Fruit fly (Drosophila melanogaster) whole organism, embryonic: ENCODE results near the gene Vps26.
A peak's percentile ranks its signal among the peaks of the same experiment; 100 is the strongest.

Experiments used
- Awh ChIP-seq: fragments of 200-800 bp; sonication (Bioruptor generic); IDR thresholded peaks from 2 replicates; pipeline ENCODE4, ENCODE4 v1.3.6; 2022; ENCODE audit warnings: missing biosample characterization, missing genetic modification characterization
- CG1024 ChIP-seq: fragments of 200-800 bp; sonication (Bioruptor generic); IDR thresholded peaks from 2 replicates; pipeline ENCODE4 v1.3.6; 2022; ENCODE audit warnings: missing biosample characterization, missing genetic modification characterization
- CG10979 ChIP-seq: fragments of 200-800 bp; sonication (Bioruptor generic); optimal IDR thresholded peaks from 2 replicates; lab custom pipeline; 2018; ENCODE audit warnings: missing biosample characterization, mild to moderate bottlenecking, missing genetic modification characterization, moderate library complexity
- CG11247 ChIP-seq: fragments of 200-800 bp; sonication (Bioruptor generic); IDR thresholded peaks from 2 replicates; pipeline ENCODE4 v1.3.6; 2022; ENCODE audit warnings: missing biosample characterization, missing genetic modification characterization
- CG12659 ChIP-seq: fragments of 200-800 bp; sonication (Bioruptor generic); optimal IDR thresholded peaks from 3 replicates; lab custom pipeline; 2017; ENCODE audit warnings: mild to moderate bottlenecking, missing biosample characterization, missing genetic modification reagents, missing genetic modification characterization
- CG14014 ChIP-seq: fragments of 200-800 bp; sonication (Bioruptor generic); IDR thresholded peaks from 2 replicates; pipeline ENCODE4 v1.3.6; 2022; ENCODE audit warnings: missing biosample characterization, missing genetic modification characterization
- CG15696 ChIP-seq: fragments of 200-800 bp; sonication (Bioruptor generic); optimal IDR thresholded peaks from 2 replicates; lab custom pipeline; 2019; ENCODE audit warnings: missing biosample characterization, mild to moderate bottlenecking, missing genetic modification characterization, moderate library complexity
- CG18764 ChIP-seq: fragments of 200-800 bp; sonication (Bioruptor generic); optimal IDR thresholded peaks from 3 replicates; lab custom pipeline; 2016; ENCODE audit warnings: missing biosample characterization, missing genetic modification characterization
- CG2678 ChIP-seq: fragments of 200-800 bp; sonication (Bioruptor generic); optimal IDR thresholded peaks from 3 replicates; lab custom pipeline; 2019; ENCODE audit warnings: missing biosample characterization, mild to moderate bottlenecking, missing genetic modification characterization, moderate library complexity
- CG30020 ChIP-seq: fragments of 200-800 bp; optimal IDR thresholded peaks from 2 replicates; lab custom pipeline; 2019; ENCODE audit warnings: missing biosample characterization, mild to moderate bottlenecking, missing genetic modification characterization, moderate library complexity
- CG31224 ChIP-seq: fragments of 200-800 bp; sonication (Bioruptor generic); IDR thresholded peaks from 2 replicates; pipeline ENCODE4 v1.3.6; 2022; ENCODE audit warnings: missing biosample characterization, missing genetic modification characterization
- CG31388 ChIP-seq: fragments of 200-800 bp; sonication (Bioruptor generic); optimal IDR thresholded peaks from 2 replicates; lab custom pipeline; 2016; ENCODE audit warnings: missing biosample characterization, missing genetic modification characterization
- CG33213 ChIP-seq: fragments of 200-800 bp; sonication (Bioruptor generic); optimal IDR thresholded peaks from 3 replicates; lab custom pipeline; 2016; ENCODE audit warnings: missing biosample characterization, missing genetic modification characterization
- CG3726 ChIP-seq: fragments of 200-800 bp; sonication (Bioruptor generic); IDR thresholded peaks from 3 replicates; pipeline ENCODE4, ENCODE4 v1.3.6; 2022; ENCODE audit warnings: missing biosample characterization, missing genetic modification characterization
- CG4820 ChIP-seq: fragments of 200-800 bp; sonication (Bioruptor generic); optimal IDR thresholded peaks from 3 replicates; lab custom pipeline; 2016; ENCODE audit warnings: missing biosample characterization, missing genetic modification characterization
- CG4854 ChIP-seq: fragments of 200-800 bp; sonication (Bioruptor generic); optimal IDR thresholded peaks from 2 replicates; lab custom pipeline; 2016; ENCODE audit warnings: missing biosample characterization, missing genetic modification characterization, inconsistent platforms
- CTCF ChIP-seq: fragments of 200-800 bp; sonication (Bioruptor generic); optimal IDR thresholded peaks from 2 replicates; lab custom pipeline; 2017; ENCODE audit warnings: missing biosample characterization, mild to moderate bottlenecking, missing genetic modification characterization, moderate library complexity
- Drgx ChIP-seq: fragments of 200-800 bp; sonication (Bioruptor generic); IDR thresholded peaks from 2 replicates; pipeline ENCODE4 v1.3.6; 2022; ENCODE audit warnings: missing biosample characterization, missing genetic modification characterization
- Fer1 ChIP-seq: fragments of 200-800 bp; sonication (Bioruptor generic); optimal IDR thresholded peaks from 2 replicates; lab custom pipeline; 2017; ENCODE audit warnings: missing biosample characterization, mild to moderate bottlenecking, missing genetic modification characterization
- Fer2 ChIP-seq: fragments of 200-800 bp; sonication (Bioruptor generic); optimal IDR thresholded peaks from 2 replicates; lab custom pipeline; 2018; ENCODE audit warnings: missing biosample characterization, mild to moderate bottlenecking, missing genetic modification characterization, moderate library complexity
- Fer3 ChIP-seq: fragments of 200-800 bp; sonication (Bioruptor generic); optimal IDR thresholded peaks from 2 replicates; lab custom pipeline; 2018; ENCODE audit warnings: missing biosample characterization, mild to moderate bottlenecking, missing genetic modification characterization, moderate library complexity
- HLH54F ChIP-seq: fragments of 200-800 bp; sonication (Bioruptor generic); optimal IDR thresholded peaks from 3 replicates; lab custom pipeline; 2016; ENCODE audit warnings: missing biosample characterization, missing genetic modification characterization
- Hr3 ChIP-seq: fragments of 200-800 bp; sonication (Bioruptor generic); optimal IDR thresholded peaks from 3 replicates; lab custom pipeline; 2016; ENCODE audit warnings: missing biosample characterization, missing genetic modification characterization
- Lpt ChIP-seq: fragments of >200 bp; optimal IDR thresholded peaks from 2 replicates; lab custom pipeline; 2018; ENCODE audit warnings: missing biosample characterization, missing genetic modification characterization
- Med ChIP-seq: fragments of 200-800 bp; sonication (Bioruptor generic); peaks from one replicate; lab custom pipeline; 2016; ENCODE audit warnings: missing biosample characterization, missing genetic modification characterization, mild to moderate bottlenecking, inconsistent platforms, moderate library complexity
- NfI ChIP-seq: fragments of 200-800 bp; sonication (Bioruptor generic); optimal IDR thresholded peaks from 3 replicates; lab custom pipeline; 2018; ENCODE audit warnings: missing biosample characterization, mild to moderate bottlenecking, missing genetic modification characterization, moderate library complexity
- Pdp1 ChIP-seq, 2 experiments: fragments of 200-800 bp; sonication (Bioruptor generic); optimal IDR thresholded peaks; 3 replicates each; lab custom pipeline; 2016; ENCODE audit warnings: missing biosample characterization in 2 of 2, missing genetic modification characterization in 2 of 2, mild to moderate bottlenecking in 1 of 2, moderate library complexity in 1 of 2
- Side ChIP-seq: fragments of 200-800 bp; sonication (Bioruptor generic); optimal IDR thresholded peaks from 2 replicates; lab custom pipeline; 2016; ENCODE audit warnings: missing biosample characterization, missing genetic modification characterization
- Vsx1 ChIP-seq: fragments of 200-800 bp; sonication (Bioruptor generic); optimal IDR thresholded peaks from 2 replicates; lab custom pipeline; 2017; ENCODE audit warnings: missing biosample characterization, mild to moderate bottlenecking, missing genetic modification characterization, missing genetic modification reagents
- chinmo ChIP-seq: fragments of 200-800 bp; sonication (Bioruptor generic); IDR thresholded peaks from 4 replicates; pipeline ENCODE4 v1.3.6; 2022; ENCODE audit warnings: missing biosample characterization, missing genetic modification characterization; ENCODE audit not compliant: partially characterized antibody
- corto ChIP-seq: fragments of 200-800 bp; sonication (Bioruptor generic); optimal IDR thresholded peaks from 2 replicates; lab custom pipeline; 2016; ENCODE audit warnings: missing biosample characterization, mild to moderate bottlenecking, missing genetic modification characterization, moderate library complexity
- crol ChIP-seq: fragments of 200-800 bp; sonication (Bioruptor generic); IDR thresholded peaks from 2 replicates; pipeline ENCODE4 v1.3.6; 2022; ENCODE audit warnings: missing biosample characterization, missing genetic modification characterization
- danr ChIP-seq: fragments of 200-800 bp; sonication (Bioruptor generic); IDR thresholded peaks from 2 replicates; pipeline ENCODE4 v1.3.6; 2022; ENCODE audit warnings: missing biosample characterization, missing genetic modification characterization
- disco-r ChIP-seq: fragments of 200-800 bp; sonication (Bioruptor generic); optimal IDR thresholded peaks from 2 replicates; lab custom pipeline; 2016; ENCODE audit warnings: missing biosample characterization, missing genetic modification characterization
- fd3F ChIP-seq: fragments of 200-800 bp; sonication (Bioruptor generic); optimal IDR thresholded peaks from 2 replicates; lab custom pipeline; 2018; ENCODE audit warnings: missing biosample characterization, mild to moderate bottlenecking, missing genetic modification characterization, moderate library complexity
- fru ChIP-seq: fragments of >200 bp; optimal IDR thresholded peaks from 2 replicates; lab custom pipeline; 2017
- gcm ChIP-seq: fragments of 200-800 bp; sonication (Bioruptor generic); optimal IDR thresholded peaks from 2 replicates; lab custom pipeline; 2019; ENCODE audit warnings: missing biosample characterization, mild to moderate bottlenecking, missing genetic modification characterization, moderate library complexity
- gem ChIP-seq: fragments of 200-800 bp; sonication (Bioruptor generic); optimal IDR thresholded peaks from 2 replicates; lab custom pipeline; 2019; ENCODE audit warnings: missing biosample characterization, mild to moderate bottlenecking, missing genetic modification characterization, moderate library complexity
- grau ChIP-seq: fragments of 200-800 bp; optimal IDR thresholded peaks from 3 replicates; lab custom pipeline; 2019; ENCODE audit warnings: missing biosample characterization, mild to moderate bottlenecking, missing genetic modification characterization, moderate library complexity
- grn ChIP-seq: fragments of 200-800 bp; sonication (Bioruptor generic); optimal IDR thresholded peaks from 3 replicates; lab custom pipeline; 2017; ENCODE audit warnings: missing biosample characterization, missing genetic modification characterization
- inv ChIP-seq: fragments of 200-800 bp; sonication (Bioruptor generic); IDR thresholded peaks from 2 replicates; pipeline ENCODE4 v1.3.6; 2022; ENCODE audit warnings: missing biosample characterization, missing genetic modification characterization; ENCODE audit not compliant: partially characterized antibody
- klu ChIP-seq: fragments of 200-800 bp; sonication (Bioruptor generic); IDR thresholded peaks from 2 replicates; pipeline ENCODE4 v1.3.6; 2022; ENCODE audit warnings: missing biosample characterization, missing genetic modification characterization
- otp ChIP-seq: fragments of 200-800 bp; sonication (Bioruptor generic); IDR thresholded peaks from 3 replicates; pipeline ENCODE4, ENCODE4 v1.3.6; 2022; ENCODE audit warnings: missing biosample characterization, missing genetic modification characterization
- rib ChIP-seq: fragments of 200-800 bp; sonication (Bioruptor generic); IDR thresholded peaks from 2 replicates; pipeline ENCODE4 v1.3.6; 2022; ENCODE audit warnings: missing biosample characterization, missing genetic modification characterization
- schlank ChIP-seq: fragments of 200-800 bp; sonication (Bioruptor generic); optimal IDR thresholded peaks from 2 replicates; lab custom pipeline; 2018; ENCODE audit warnings: missing biosample characterization, mild to moderate bottlenecking, missing genetic modification characterization
- sd ChIP-seq: fragments of 200-800 bp; sonication (Bioruptor generic); optimal IDR thresholded peaks from 3 replicates; lab custom pipeline; 2018; ENCODE audit warnings: missing biosample characterization, mild to moderate bottlenecking, missing genetic modification characterization, moderate library complexity
- tup ChIP-seq: fragments of 200-800 bp; sonication (Bioruptor generic); optimal IDR thresholded peaks from 2 replicates; lab custom pipeline; 2016; ENCODE audit warnings: missing biosample characterization, mild to moderate bottlenecking, missing genetic modification characterization, moderate library complexity
- twi ChIP-seq: fragments of 200-800 bp; optimal IDR thresholded peaks from 2 replicates; lab custom pipeline; 2019; ENCODE audit warnings: missing biosample characterization, mild to moderate bottlenecking, missing genetic modification characterization, moderate library complexity
- zfh2 ChIP-seq: fragments of 200-800 bp; sonication (Bioruptor generic); optimal IDR thresholded peaks from 2 replicates; lab custom pipeline; 2016; ENCODE audit warnings: missing biosample characterization, missing genetic modification characterization

The Vps26 gene

DNA sequence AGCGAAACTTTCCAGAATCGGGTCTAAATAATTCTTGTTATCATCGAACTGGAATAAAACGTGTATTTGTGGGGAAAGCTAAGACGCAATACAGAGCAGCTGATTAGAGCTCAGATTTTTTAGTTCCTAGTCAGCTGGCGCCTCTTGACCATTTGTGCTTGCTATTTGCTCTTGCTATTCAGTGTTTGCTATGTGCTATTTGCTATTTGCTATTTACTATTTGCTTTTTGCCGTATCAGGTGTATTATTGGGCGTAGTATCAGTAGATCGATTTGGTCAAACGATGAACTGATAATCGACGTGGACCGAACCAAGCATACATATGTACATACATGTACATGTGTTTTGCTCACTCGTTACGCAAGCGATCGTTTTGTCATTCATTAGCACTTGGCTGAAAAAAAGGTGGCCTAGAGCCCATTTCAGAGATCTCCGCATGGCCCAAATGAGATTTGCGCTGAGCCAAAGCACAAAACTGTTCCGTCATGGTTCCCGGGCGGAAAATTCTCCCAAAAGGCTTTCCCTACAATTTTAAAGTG, 28.2 kb upstream of the Vps26 start (continued):
- TF ChIP-seq CG30020 (tag; lab: Kevin White, UChicago) (no peak), Lpt (no peak), disco-r (peak; percentile 0), CG10979 (tag; lab: Kevin White, UChicago) (no peak), CG31388 (GFP tag; lab: Kevin White, UChicago) (no peak), corto (GFP tag; lab: Kevin White, UChicago) (no peak), CG1024 (GFP tag; lab: Robert Waterston, UW) (no peak; the same call in 1 of the 2 replicates), otp (GFP tag; lab: Robert Waterston, UW) (peak; percentile 33; the same call in 1 of the 3 replicates), CG2678 (tag; lab: Kevin White, UChicago) (peak; percentile 68), NfI (GFP tag; lab: Kevin White, UChicago) (peak; percentile 17), CG14014 (GFP tag; lab: Robert Waterston, UW) (peak; percentile 52; the same call in 1 of the 2 replicates), schlank (tag; lab: Kevin White, UChicago) (peak; percentile 72), Vsx1 (GFP tag; lab: Kevin White, UChicago) (peak; percentile 51), Hr3 (GFP tag; lab: Kevin White, UChicago) (peak; percentile 9), danr (GFP tag; lab: Robert Waterston, UW) (no peak), Side (GFP tag; lab: Kevin White, UChicago) (peak; percentile 44), fd3F (GFP tag; lab: Kevin White, UChicago) (peak; percentile 40)
- TF ChIP-seq, all 482 proteins: peak for 209

DNA sequence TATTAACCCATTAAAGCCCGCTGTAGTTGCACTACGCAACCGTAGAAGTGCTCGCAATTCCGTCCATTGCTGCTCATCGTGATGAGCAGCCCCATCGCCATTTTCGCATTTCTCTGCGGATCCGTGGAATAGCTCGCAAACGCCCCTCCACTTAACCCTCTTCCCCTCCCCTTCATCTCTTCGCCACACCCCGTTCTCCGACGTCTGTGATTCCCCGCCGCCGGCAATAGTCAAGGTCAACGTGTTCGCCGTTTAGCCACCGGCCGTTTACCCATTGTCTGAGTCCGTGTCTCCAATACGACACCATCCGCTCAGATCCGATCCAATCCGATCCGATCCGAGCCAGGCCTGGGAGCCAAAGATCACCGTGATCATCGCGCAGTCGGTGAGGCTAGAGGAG, 27.3 kb upstream of the Vps26 start:
- no peak for TF ChIP-seq Fer3 (tag; lab: Kevin White, UChicago)
- TF ChIP-seq gcm (GFP tag; lab: Kevin White, UChicago), result no peak
- 0 out of 2 replicates have a peak, but pooled peaks have one; percentile 14 for TF ChIP-seq crol (GFP tag; lab: Robert Waterston, UW)
- TF ChIP-seq Med, result peak; percentile 65
- TF ChIP-seq HLH54F, result no peak
- TF ChIP-seq CG12659 (GFP tag; lab: Kevin White, UChicago), result no peak
- no peak for TF ChIP-seq inv (GFP tag; lab: Robert Waterston, UW)
- TF ChIP-seq gem (tag; lab: Kevin White, UChicago), result no peak
- TF ChIP-seq CG18764, result no peak
- no peak for TF ChIP-seq CG4854 (GFP tag; lab: Kevin White, UChicago)
- no peak for TF ChIP-seq klu
- TF ChIP-seq, all 482 proteins: peak for 2

DNA sequence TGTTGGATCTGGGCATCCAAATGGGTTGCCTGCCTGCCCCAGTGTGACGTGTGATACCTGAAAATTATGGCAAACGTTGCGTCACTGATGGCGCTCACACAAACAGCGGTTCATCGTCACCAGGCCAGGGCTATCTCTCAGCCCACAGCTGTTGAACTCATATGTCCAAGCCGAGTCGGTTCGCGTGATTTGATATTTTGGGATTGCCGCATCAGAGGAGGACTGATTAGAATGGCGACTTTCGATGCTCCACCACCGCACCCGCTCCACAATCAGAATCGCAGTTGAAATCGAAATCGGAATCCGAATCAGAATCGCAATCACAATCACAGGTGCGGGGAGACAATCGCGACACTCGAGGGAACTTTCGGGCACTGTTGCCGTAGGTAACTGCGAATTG, 25.9 kb upstream of the Vps26 start:
- no peak for TF ChIP-seq Awh
- 0 out of 4 replicates have a peak, but pooled peaks have one; percentile 40 for TF ChIP-seq chinmo (GFP tag; lab: Robert Waterston, UW)
- TF ChIP-seq Fer2 (tag; lab: Kevin White, UChicago), result no peak
- TF ChIP-seq rib (GFP tag; lab: Robert Waterston, UW), result no peak
- no peak for TF ChIP-seq twi
- peak; percentile 73 for TF ChIP-seq grn
- no peak for TF ChIP-seq CG33213 (GFP tag; lab: Kevin White, UChicago)
- peak in 1 of 2 experiments; percentile 74 for TF ChIP-seq Pdp1 (GFP tag; optimal IDR thresholded peaks at IDR 0.05; lab: Kevin White, UChicago)
- TF ChIP-seq tup (GFP tag; lab: Kevin White, UChicago), result no peak
- TF ChIP-seq CG31224, result no peak
- TF ChIP-seq zfh2 (GFP tag; lab: Kevin White, UChicago), result no peak
- TF ChIP-seq CG3726 (GFP tag; lab: Robert Waterston, UW), result no peak
- TF ChIP-seq CTCF (GFP tag; lab: Kevin White, UChicago), result no peak
- TF ChIP-seq CG11247 (GFP tag; lab: Robert Waterston, UW), result no peak
- no peak for TF ChIP-seq corto (GFP tag; lab: Kevin White, UChicago)
- no peak for TF ChIP-seq Drgx
- TF ChIP-seq CG14014 (GFP tag; lab: Robert Waterston, UW), result no peak
- no peak for TF ChIP-seq grau (tag; lab: Kevin White, UChicago)
- no peak for TF ChIP-seq CG4820 (GFP tag; lab: Kevin White, UChicago)
- TF ChIP-seq sd, result no peak
- TF ChIP-seq Fer1, result no peak
- no peak for TF ChIP-seq fru
- TF ChIP-seq CG15696, result no peak
